Worm (Caenorhabditis elegans) whole organism, midembryonic: ENCODE results near the gene eri-3.

ENCODE experiments used
- T22C8.4 ChIP-seq: fragments of 200-800 bp; sonication (Bioruptor generic); IDR thresholded peaks from 2 replicates; pipeline ENCODE4 v1.3.6; 2022; ENCODE audit warnings: missing genetic modification characterization, missing compliant biosample characterization
- flt-1 ChIP-seq: fragments of 200-800 bp; sonication (Bioruptor generic); IDR thresholded peaks from 2 replicates; pipeline ENCODE4 v1.3.6; 2022; ENCODE audit warnings: missing genetic modification characterization, missing compliant biosample characterization
- ztf-23 ChIP-seq: fragments of 200-800 bp; sonication (Bioruptor generic); IDR thresholded peaks from 2 replicates; pipeline ENCODE4 v1.3.6; 2022; ENCODE audit warnings: missing genetic modification reagents, missing genetic modification characterization, missing compliant biosample characterization

DNA sequence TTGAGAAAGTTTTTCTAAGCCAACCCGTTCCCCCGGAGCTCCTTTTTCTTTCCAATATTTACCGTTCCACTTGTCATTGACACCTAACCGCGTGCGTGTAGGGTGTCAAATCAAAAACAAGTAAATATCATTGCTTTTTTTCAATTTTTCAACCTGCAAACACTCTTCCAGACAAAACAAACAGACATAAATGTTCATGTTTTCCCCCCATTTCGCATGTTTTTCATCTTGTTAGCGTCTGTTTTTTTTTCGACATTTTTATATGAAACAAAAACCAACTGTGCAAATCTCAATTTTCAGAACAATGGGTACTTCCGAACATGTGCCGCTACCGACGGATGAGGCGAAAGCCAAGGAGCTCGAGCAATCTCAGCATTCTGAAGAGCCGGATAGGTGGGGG is 31.6 kb upstream of the eri-3 start, which contains the start of gene snf-3:
- TF ChIP-seq ztf-23 (GFP tag; lab: Robert Waterston, UW) (no peak), T22C8.4 (GFP tag; lab: Robert Waterston, UW) (no peak), flt-1 (GFP tag; lab: Robert Waterston, UW) (no peak)
